Fruit fly (Drosophila melanogaster) whole organism, prepupa: Measurements from ENCODE around the gene CG34300.
A peak's percentile ranks its signal among the peaks of the same experiment; 100 is the strongest.

Experiments used
- CG10631 ChIP-seq: fragments of 200-800 bp; sonication (Bioruptor generic); optimal IDR thresholded peaks from 2 replicates; lab custom pipeline; 2016; ENCODE audit warnings: missing biosample characterization, missing genetic modification characterization
- CG11294 ChIP-seq: fragments of 200-800 bp; sonication (Bioruptor generic); IDR thresholded peaks from 2 replicates; pipeline ENCODE4 v1.3.6; 2022; ENCODE audit warnings: missing biosample characterization, missing genetic modification characterization
- CG11902 ChIP-seq: fragments of 200-800 bp; sonication (Bioruptor generic); optimal IDR thresholded peaks from 3 replicates; lab custom pipeline; 2016; ENCODE audit warnings: missing biosample characterization, missing genetic modification characterization
- CG1621 ChIP-seq: fragments of 200-800 bp; sonication (Bioruptor generic); optimal IDR thresholded peaks from 3 replicates; lab custom pipeline; 2018; ENCODE audit warnings: missing biosample characterization, mild to moderate bottlenecking, missing genetic modification characterization
- CG6808 ChIP-seq: fragments of 200-800 bp; sonication (Bioruptor generic); optimal IDR thresholded peaks from 3 replicates; lab custom pipeline; 2017; ENCODE audit warnings: missing biosample characterization, missing genetic modification characterization, mild to moderate bottlenecking, moderate library complexity, missing genetic modification reagents
- CG8119 ChIP-seq: fragments of 200-800 bp; sonication (Bioruptor generic); IDR thresholded peaks from 3 replicates; pipeline ENCODE4 v1.3.6; 2022; ENCODE audit warnings: missing biosample characterization, missing genetic modification characterization
- Eip75B ChIP-seq: fragments of 200-800 bp; sonication (Bioruptor generic); optimal IDR thresholded peaks from 3 replicates; lab custom pipeline; 2016; ENCODE audit warnings: missing biosample characterization, missing genetic modification characterization
- OdsH ChIP-seq: fragments of 200-800 bp; sonication (Bioruptor generic); optimal IDR thresholded peaks from 3 replicates; lab custom pipeline; 2016; ENCODE audit warnings: missing biosample characterization, missing genetic modification characterization
- cyc ChIP-seq: fragments of 200-800 bp; sonication (Bioruptor generic); optimal IDR thresholded peaks from 3 replicates; lab custom pipeline; 2016; ENCODE audit warnings: missing biosample characterization, missing genetic modification characterization
- fkh ChIP-seq: fragments of 200-800 bp; sonication (Bioruptor generic); optimal IDR thresholded peaks from 3 replicates; lab custom pipeline; 2017; ENCODE audit warnings: missing biosample characterization, mild to moderate bottlenecking, missing genetic modification characterization, moderate library complexity
- lz ChIP-seq: fragments of 200-800 bp; sonication (Bioruptor generic); optimal IDR thresholded peaks from 3 replicates; lab custom pipeline; 2016; ENCODE audit warnings: missing biosample characterization, missing genetic modification characterization
- salr ChIP-seq, 2 experiments: fragments of 200-800 bp; sonication (Bioruptor generic); optimal IDR thresholded peaks; 3 replicates each; lab custom pipeline; 2016 to 2018; ENCODE audit warnings: missing biosample characterization in 2 of 2, missing genetic modification characterization in 2 of 2, mild to moderate bottlenecking in 1 of 2

dm6 chr3R:30284573-30284972 is 21.9 kb downstream of the CG34300 start:
- TF ChIP-seq cyc (GFP tag; lab: Kevin White, UChicago) (peak; percentile 75), salr (GFP tag; optimal IDR thresholded peaks at IDR 0.05; lab: Kevin White, UChicago) (peak; percentile 66 to 71), CG10631 (GFP tag; lab: Kevin White, UChicago) (peak; percentile 85), CG1621 (tag; lab: Kevin White, UChicago) (peak; percentile 24), Eip75B (GFP tag; lab: Kevin White, UChicago) (peak; percentile 82), lz (GFP tag; lab: Kevin White, UChicago) (peak; percentile 87), CG6808 (GFP tag; lab: Kevin White, UChicago) (no peak), fkh (GFP tag; lab: Kevin White, UChicago) (no peak), OdsH (GFP tag; lab: Kevin White, UChicago) (peak; percentile 85), CG8119 (GFP tag; lab: Robert Waterston, UW) (peak; percentile 36; the same call in 1 of the 3 replicates), CG11294 (no peak), CG11902 (peak; percentile 52)
